Worm (Caenorhabditis elegans) whole organism, young adult: ENCODE measurements around the gene rab-19.

Experiments used
- C17E4.6 ChIP-seq: fragments of 200-800 bp; sonication (Bioruptor generic); IDR thresholded peaks from 2 replicates; pipeline ENCODE4 v1.3.6; 2022; ENCODE audit warnings: missing genetic modification reagents, missing genetic modification characterization, missing compliant biosample characterization
- F37B4.10 ChIP-seq: fragments of 200-800 bp; sonication (Bioruptor generic); IDR thresholded peaks from 2 replicates; pipeline ENCODE4 v1.3.6; 2022; ENCODE audit warnings: missing genetic modification characterization, missing compliant biosample characterization
- F52B5.7 ChIP-seq: sonication (generic microtip); optimal IDR thresholded peaks from 2 replicates; lab custom pipeline; 2016; ENCODE audit warnings: mild to moderate bottlenecking, missing genetic modification characterization, missing compliant biosample characterization
- K11D2.4 ChIP-seq: fragments of 200-800 bp; sonication (Bioruptor generic); IDR thresholded peaks from 2 replicates; pipeline ENCODE4 v1.3.6; 2022; ENCODE audit warnings: missing genetic modification reagents, missing genetic modification characterization, missing compliant biosample characterization
- Y53F4B.3 ChIP-seq: fragments of 200-800 bp; sonication (Bioruptor generic); IDR thresholded peaks from 2 replicates; pipeline ENCODE4 v1.3.6; 2022; ENCODE audit warnings: missing genetic modification reagents, missing genetic modification characterization, missing compliant biosample characterization
- Y56A3A.18 ChIP-seq: fragments of 200-800 bp; sonication (Bioruptor generic); IDR thresholded peaks from 2 replicates; pipeline ENCODE4 v1.3.6; 2022; ENCODE audit warnings: missing genetic modification reagents, missing genetic modification characterization, missing compliant biosample characterization
- Y67H2A.10 ChIP-seq: fragments of 200-800 bp; sonication (Bioruptor generic); conservative IDR thresholded peaks from 2 replicates; pipeline ENCODE4 v1.3.6; 2022; ENCODE audit warnings: missing genetic modification reagents, missing genetic modification characterization, missing compliant biosample characterization
- Y79H2A.3 ChIP-seq: fragments of 200-800 bp; sonication (Bioruptor generic); conservative IDR thresholded peaks from 2 replicates; pipeline ENCODE4 v1.3.6; 2022; ENCODE audit warnings: missing genetic modification reagents, missing genetic modification characterization, missing compliant biosample characterization
- akir-1 ChIP-seq: fragments of 200-800 bp; sonication (Bioruptor generic); optimal IDR thresholded peaks from 2 replicates; lab custom pipeline; 2018; ENCODE audit warnings: mild to moderate bottlenecking, missing genetic modification characterization, moderate library complexity, missing compliant biosample characterization
- ama-1 ChIP-seq, 3 experiments: fragments of 150-350 bp in 1 of 3; sonication (generic microtip) in 2 of 3; optimal IDR thresholded peaks; 2 replicates each; lab custom pipeline; 2014 to 2018; ENCODE audit warnings: missing biosample characterization in 2 of 3, missing genetic modification characterization in 2 of 3, missing genetic modification reagents in 2 of 3
- aptf-2 ChIP-seq: fragments of 200-800 bp; sonication (Bioruptor generic); conservative IDR thresholded peaks from 2 replicates; pipeline ENCODE4 v1.3.6; 2022; ENCODE audit warnings: missing genetic modification reagents, missing genetic modification characterization, missing compliant biosample characterization
- aptf-3 ChIP-seq: fragments of 200-800 bp; sonication (Bioruptor generic); IDR thresholded peaks from 2 replicates; pipeline ENCODE4 v1.3.6; 2022; ENCODE audit warnings: missing genetic modification characterization, missing compliant biosample characterization
- atf-7 ChIP-seq: sonication (generic microtip); optimal IDR thresholded peaks from 2 replicates; lab custom pipeline; 2017; ENCODE audit warnings: mild to moderate bottlenecking, missing genetic modification characterization, missing compliant biosample characterization
- bed-2 ChIP-seq: fragments of 200-800 bp; sonication (Bioruptor generic); IDR thresholded peaks from 2 replicates; pipeline ENCODE4 v1.3.6; 2022; ENCODE audit warnings: missing genetic modification reagents, missing genetic modification characterization, missing compliant biosample characterization
- cebp-2 ChIP-seq: fragments of 200-800 bp; sonication (Bioruptor generic); IDR thresholded peaks from 2 replicates; pipeline ENCODE4 v1.3.6; 2022; ENCODE audit warnings: missing genetic modification characterization, missing compliant biosample characterization
- ceh-40 ChIP-seq: fragments of 200-800 bp; sonication (Bioruptor generic); IDR thresholded peaks from 2 replicates; pipeline ENCODE4 v1.3.6; 2022; ENCODE audit warnings: missing genetic modification characterization, missing compliant biosample characterization
- ceh-58 ChIP-seq: fragments of 200-800 bp; sonication (Bioruptor generic); IDR thresholded peaks from 2 replicates; pipeline ENCODE4 v1.3.6; 2022; ENCODE audit warnings: missing genetic modification characterization, missing compliant biosample characterization
- dox-1 ChIP-seq: fragments of 200-800 bp; sonication (Bioruptor generic); IDR thresholded peaks from 2 replicates; pipeline ENCODE4 v1.3.6; 2022; ENCODE audit warnings: missing genetic modification reagents, missing genetic modification characterization, missing compliant biosample characterization
- egl-18 ChIP-seq: fragments of 200-800 bp; sonication (Bioruptor generic); IDR thresholded peaks from 2 replicates; pipeline ENCODE4 v1.3.6; 2022; ENCODE audit warnings: missing genetic modification reagents, missing genetic modification characterization, missing compliant biosample characterization
- ets-4 ChIP-seq: fragments of 200-800 bp; sonication (Bioruptor generic); optimal IDR thresholded peaks from 2 replicates; lab custom pipeline; 2018; ENCODE audit warnings: mild to moderate bottlenecking, missing genetic modification characterization, missing compliant biosample characterization
- lag-1 ChIP-seq: fragments of 200-800 bp; sonication (Bioruptor generic); IDR thresholded peaks from 2 replicates; pipeline ENCODE4 v1.3.6; 2022; ENCODE audit warnings: missing genetic modification reagents, missing genetic modification characterization, missing compliant biosample characterization
- lin-40 ChIP-seq: sonication (generic microtip); optimal IDR thresholded peaks from 2 replicates; lab custom pipeline; 2016; ENCODE audit warnings: missing genetic modification characterization, mild to moderate bottlenecking, missing compliant biosample characterization, missing genotype, missing genetic modification reagents
- lin-54 ChIP-seq: fragments of 200-800 bp; sonication (Bioruptor generic); optimal IDR thresholded peaks from 2 replicates; lab custom pipeline; 2018; ENCODE audit warnings: mild to moderate bottlenecking, missing genetic modification characterization, missing compliant biosample characterization
- lsy-27 ChIP-seq: sonication (generic microtip); optimal IDR thresholded peaks from 2 replicates; lab custom pipeline; 2017; ENCODE audit warnings: missing genetic modification characterization, mild to moderate bottlenecking, missing compliant biosample characterization, antibody characterized with exemption, missing genotype, borderline replicate concordance; ENCODE audit not compliant: insufficient read depth
- madf-3 ChIP-seq: fragments of 200-800 bp; sonication (Bioruptor generic); IDR thresholded peaks from 2 replicates; pipeline ENCODE4 v1.3.6; 2022; ENCODE audit warnings: missing genetic modification reagents, missing genetic modification characterization, missing compliant biosample characterization
- madf-8 ChIP-seq: fragments of 200-800 bp; sonication (Bioruptor generic); conservative IDR thresholded peaks from 2 replicates; pipeline ENCODE4 v1.3.6; 2022; ENCODE audit warnings: missing genetic modification reagents, missing genetic modification characterization, missing compliant biosample characterization
- mcd-1 ChIP-seq: fragments of 200-800 bp; sonication (Bioruptor generic); IDR thresholded peaks from 2 replicates; pipeline ENCODE4 v1.3.6; 2022; ENCODE audit warnings: missing genetic modification reagents, missing genetic modification characterization, missing compliant biosample characterization
- mxl-1 ChIP-seq: sonication (generic microtip); optimal IDR thresholded peaks from 2 replicates; lab custom pipeline; 2016; ENCODE audit warnings: missing genetic modification characterization, missing compliant biosample characterization
- nfya-2 ChIP-seq: fragments of 200-800 bp; sonication (Bioruptor generic); IDR thresholded peaks from 2 replicates; pipeline ENCODE4 v1.3.6; 2022; ENCODE audit warnings: missing genetic modification reagents, missing genetic modification characterization, missing compliant biosample characterization
- nhr-120 ChIP-seq: fragments of 200-800 bp; sonication (Bioruptor generic); IDR thresholded peaks from 2 replicates; pipeline ENCODE4 v1.3.6; 2022; ENCODE audit warnings: missing genetic modification characterization, missing compliant biosample characterization
- nhr-179 ChIP-seq: sonication (generic microtip); optimal IDR thresholded peaks from 2 replicates; lab custom pipeline; 2016; ENCODE audit warnings: mild to moderate bottlenecking, missing genetic modification characterization, missing compliant biosample characterization
- nhr-80 ChIP-seq: sonication (generic microtip); optimal IDR thresholded peaks from 2 replicates; lab custom pipeline; 2016; ENCODE audit warnings: missing genetic modification characterization, missing compliant biosample characterization
- sea-2 ChIP-seq: fragments of 200-800 bp; sonication (Bioruptor generic); IDR thresholded peaks from 2 replicates; pipeline ENCODE4 v1.3.6; 2022; ENCODE audit warnings: missing genetic modification characterization, missing compliant biosample characterization
- snpc-3.4 ChIP-seq: sonication (generic microtip); optimal IDR thresholded peaks from 2 replicates; lab custom pipeline; 2017; ENCODE audit warnings: missing genetic modification characterization, mild to moderate bottlenecking, missing compliant biosample characterization, antibody characterized with exemption, moderate library complexity, missing genotype, missing genetic modification reagents
- somi-1 ChIP-seq: fragments of 200-800 bp; sonication (Bioruptor generic); optimal IDR thresholded peaks from 2 replicates; lab custom pipeline; 2018; ENCODE audit warnings: mild to moderate bottlenecking, missing genetic modification characterization, missing compliant biosample characterization
- tbp1 ChIP-seq: fragments of 200-800 bp; sonication (Bioruptor generic); optimal IDR thresholded peaks from 2 replicates; lab custom pipeline; 2018; ENCODE audit warnings: mild to moderate bottlenecking, missing genetic modification characterization, missing compliant biosample characterization
- ztf-26 ChIP-seq: sonication (generic microtip); optimal IDR thresholded peaks from 2 replicates; lab custom pipeline; 2017; ENCODE audit warnings: missing genetic modification characterization, missing compliant biosample characterization
- ztf-28 ChIP-seq: fragments of 200-800 bp; sonication (Bioruptor generic); IDR thresholded peaks from 2 replicates; pipeline ENCODE4 v1.3.6; 2022; ENCODE audit warnings: missing genetic modification reagents, missing genetic modification characterization, missing compliant biosample characterization

rab-19 gene

ce11 chrIV:13386043-13386442 lies 1.9 kb upstream of the rab-19 start, which contains the start of the genes Y62E10A.20, Y62E10A.23 and mdt-9 (continued):
- no peak for TF ChIP-seq Y67H2A.10 (GFP tag; lab: Robert Waterston, UW)
- no peak for TF ChIP-seq lag-1 (GFP tag; lab: Robert Waterston, UW)
- TF ChIP-seq nhr-120 (GFP tag; lab: Robert Waterston, UW) = no peak
- TF ChIP-seq ama-1 (optimal IDR thresholded peaks at IDR 0.05; lab: Kevin White, UChicago) = no peak
- TF ChIP-seq ama-1 (GFP tag; optimal IDR thresholded peaks at IDR 0.05; lab: Kevin White, UChicago) = no peak
- TF ChIP-seq ztf-28 (GFP tag; lab: Robert Waterston, UW) = no peak
- 0 out of 2 replicates have a peak, but pooled peaks have one; percentile 43 for TF ChIP-seq madf-3
- no peak for TF ChIP-seq egl-18
- TF ChIP-seq F37B4.10 (GFP tag; lab: Robert Waterston, UW) = no peak
- no peak for TF ChIP-seq mxl-1 (tag; lab: Kevin White, UChicago)
- TF ChIP-seq lsy-27 (tag; lab: Kevin White, UChicago) = no peak
- TF ChIP-seq ceh-40 (GFP tag; lab: Robert Waterston, UW) = no peak
- TF ChIP-seq madf-8 (GFP tag; lab: Robert Waterston, UW) = no peak
- TF ChIP-seq dox-1 (GFP tag; lab: Robert Waterston, UW) = peak; percentile 59
- no peak for TF ChIP-seq ceh-58 (GFP tag; lab: Robert Waterston, UW)
- peak; percentile 3 for TF ChIP-seq snpc-3.4
- no peak for TF ChIP-seq bed-2
- no peak for TF ChIP-seq F52B5.7 (tag; lab: Kevin White, UChicago)
- no peak for TF ChIP-seq Y56A3A.18 (GFP tag; lab: Robert Waterston, UW)
- no peak for TF ChIP-seq aptf-2 (GFP tag; lab: Robert Waterston, UW)
- peak; percentile 29 for TF ChIP-seq lin-54
- TF ChIP-seq C17E4.6 (GFP tag; lab: Robert Waterston, UW) = no peak
- no peak for TF ChIP-seq ets-4 (GFP tag; lab: Kevin White, UChicago)
- TF ChIP-seq sea-2 (GFP tag; lab: Robert Waterston, UW) = no peak
- TF ChIP-seq mcd-1 (GFP tag; lab: Robert Waterston, UW) = peak; percentile 91
- TF ChIP-seq tbp1 (GFP tag; lab: Kevin White, UChicago) = peak; percentile 42
- TF ChIP-seq somi-1 (GFP tag; lab: Kevin White, UChicago) = no peak
- no peak for TF ChIP-seq atf-7
- TF ChIP-seq Y79H2A.3 (GFP tag; lab: Robert Waterston, UW) = no peak
- no peak for TF ChIP-seq nhr-80

ce11 chrIV:13381823-13382222 lies 2.4 kb downstream of the rab-19 start, which contains the start of gene emc-3:
Gene emc-3, minus strand, starts transcription at chrIV:13381923.
- TF ChIP-seq lin-40 (no peak), aptf-3 (GFP tag; lab: Robert Waterston, UW) (no peak), Y53F4B.3 (GFP tag; lab: Robert Waterston, UW) (no peak), nfya-2 (no peak), nhr-179 (tag; lab: Kevin White, UChicago) (no peak), akir-1 (GFP tag; lab: Kevin White, UChicago) (no peak)

ce11 chrIV:13380506-13380905 lies 3.7 kb downstream of the rab-19 start:
- TF ChIP-seq ztf-26 (no peak), cebp-2 (GFP tag; lab: Robert Waterston, UW) (peak; percentile 82; the same call in 1 of the 2 replicates), nhr-80 (no peak), K11D2.4 (GFP tag; lab: Robert Waterston, UW) (no peak), lin-40 (no peak), akir-1 (GFP tag; lab: Kevin White, UChicago) (no peak)
